Fruit fly (Drosophila melanogaster): Measurements from ENCODE around the gene Mgat3.

DNA sequence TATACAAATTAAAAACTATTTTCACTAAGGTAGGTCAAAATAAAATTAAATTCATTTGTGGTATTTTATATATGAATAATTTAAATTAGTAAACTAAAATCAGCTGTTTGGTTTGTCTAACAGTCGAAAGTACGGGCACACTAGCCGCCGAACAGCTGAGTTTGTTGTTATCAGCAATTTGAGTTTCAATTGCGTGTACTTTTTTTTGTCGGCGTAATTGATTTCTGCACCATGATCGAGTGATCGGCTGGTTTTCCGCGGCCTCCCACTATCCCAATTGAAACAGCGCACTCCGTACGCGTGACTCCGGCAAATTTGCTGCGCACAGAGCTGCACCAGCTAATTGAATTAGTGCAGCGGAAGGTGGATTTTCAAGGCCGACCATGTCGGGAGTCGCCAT is 3.3 kb downstream of the Mgat3 start, which contains the start of gene Alg7:
- TF ChIP-seq Pif1B (GFP tag; optimal IDR thresholded peaks at IDR 0.05) (no peak), CG10348 (GFP tag; IDR thresholded peaks at IDR 0.05) (no peak), CG32121 (GFP tag; IDR thresholded peaks at IDR 0.05) (no peak), Ets98B (GFP tag; IDR thresholded peaks at IDR 0.05) (no peak), CG34367 (tag; optimal IDR thresholded peaks at IDR 0.05) (no peak), CG8159 (tag; optimal IDR thresholded peaks at IDR 0.05) (no peak), rn (GFP tag; IDR thresholded peaks at IDR 0.05) (no peak), CG12605 (GFP tag; IDR thresholded peaks at IDR 0.05) (no peak), CG4496 (GFP tag; IDR thresholded peaks at IDR 0.05) (no peak), CG13204 (GFP tag; optimal IDR thresholded peaks at IDR 0.05) (no peak), Pif1A (GFP tag; optimal IDR thresholded peaks at IDR 0.05) (no peak), gl (tag; optimal IDR thresholded peaks at IDR 0.05) (no peak), EcR (GFP tag; optimal IDR thresholded peaks at IDR 0.05) (no peak)

All from whole organism, pupa.